Fruit fly (Drosophila melanogaster): ENCODE data around the gene CG2116.

CG2116 gene

dm6 chrX:8142067-8142462 lies 12.5 kb downstream of the CG2116 start, which contains the start of gene Smox (continued):
- TF ChIP-seq Dp (GFP tag; optimal IDR thresholded peaks at IDR 0.05) (peak; percentile 18), Fer3 (tag; optimal IDR thresholded peaks at IDR 0.05) (no peak), ems (GFP tag; optimal IDR thresholded peaks at IDR 0.05) (no peak), Ssrp (tag; optimal IDR thresholded peaks at IDR 0.05) (no peak), CG13123 (GFP tag; optimal IDR thresholded peaks at IDR 0.05) (no peak), CG2199 (GFP tag; IDR thresholded peaks at IDR 0.05) (no peak), insv (GFP tag; optimal IDR thresholded peaks at IDR 0.05) (no peak), CG11398 (GFP tag; optimal IDR thresholded peaks at IDR 0.05) (no peak), zfh2 (GFP tag; optimal IDR thresholded peaks at IDR 0.05) (no peak), Hr39 (optimal IDR thresholded peaks at IDR 0.05) (no peak), esg (GFP tag; conservative IDR thresholded peaks at IDR 0.05) (no peak), tio (GFP tag; optimal IDR thresholded peaks at IDR 0.05) (no peak), croc (GFP tag; conservative IDR thresholded peaks at IDR 0.05) (no peak), p53 (GFP tag; optimal IDR thresholded peaks at IDR 0.05) (no peak), ato (GFP tag; IDR thresholded peaks at IDR 0.05; ENCODE audit: partially characterized antibody) (no peak), CrebB (tag; optimal IDR thresholded peaks at IDR 0.05) (no peak), CG2202 (tag; optimal IDR thresholded peaks at IDR 0.05) (no peak), bowl (GFP tag; IDR thresholded peaks at IDR 0.05) (no peak), az2 (GFP tag; optimal IDR thresholded peaks at IDR 0.05) (no peak), Lim3 (GFP tag; IDR thresholded peaks at IDR 0.05) (no peak), CG33557 (GFP tag; optimal IDR thresholded peaks at IDR 0.05) (no peak), CG11560 (tag; IDR thresholded peaks at IDR 0.05) (no peak), exex (tag; optimal IDR thresholded peaks at IDR 0.05) (no peak), otp (GFP tag; IDR thresholded peaks at IDR 0.05) (no peak), Neu2 (GFP tag; optimal IDR thresholded peaks at IDR 0.05; ENCODE audit: borderline replicate concordance) (no peak), Dfd (GFP tag; optimal IDR thresholded peaks at IDR 0.05) (no peak), Gsc (GFP tag; IDR thresholded peaks at IDR 0.05) (no peak), CG7987 (GFP tag; optimal IDR thresholded peaks at IDR 0.05) (no peak), dimm (GFP tag; IDR thresholded peaks at IDR 0.05) (no peak), fd3F (GFP tag; optimal IDR thresholded peaks at IDR 0.05) (no peak), gce (GFP tag; IDR thresholded peaks at IDR 0.05) (no peak), B-H1 (GFP tag; IDR thresholded peaks at IDR 0.05) (no peak), odd (GFP tag; optimal IDR thresholded peaks at IDR 0.05) (no peak), rib (GFP tag; IDR thresholded peaks at IDR 0.05) (peak; percentile 65; the same call in 1 of the 2 replicates), CG6689 (GFP tag; IDR thresholded peaks at IDR 0.05) (no peak), CG14860 (GFP tag; IDR thresholded peaks at IDR 0.05; ENCODE audit: partially characterized antibody) (no peak), grau (tag; optimal IDR thresholded peaks at IDR 0.05) (no peak), Mad (GFP tag; optimal IDR thresholded peaks at IDR 0.05) (no peak), YL-1 (GFP tag; optimal IDR thresholded peaks at IDR 0.05) (peak; percentile 52), CG42726 (GFP tag; IDR thresholded peaks at IDR 0.05; ENCODE audit: partially characterized antibody) (no peak), ERR (GFP tag; optimal IDR thresholded peaks at IDR 0.05) (no peak), CG16863 (GFP tag; optimal IDR thresholded peaks at IDR 0.05) (no peak), Hsf (GFP tag; optimal IDR thresholded peaks at IDR 0.05) (no peak), nau (GFP tag; optimal IDR thresholded peaks at IDR 0.05) (no peak), CG18011 (GFP tag; optimal IDR thresholded peaks at IDR 0.05) (no peak), Xbp1 (GFP tag; optimal IDR thresholded peaks at IDR 0.05) (no peak), run (tag; optimal IDR thresholded peaks at IDR 0.05) (no peak), pnt (GFP tag; optimal IDR thresholded peaks at IDR 0.05) (no peak), CG10366 (GFP tag; IDR thresholded peaks at IDR 0.05) (no peak), fd102C (GFP tag; optimal IDR thresholded peaks at IDR 0.05) (no peak), gro (GFP tag; optimal IDR thresholded peaks at IDR 0.05) (no peak), CG1602 (GFP tag; optimal IDR thresholded peaks at IDR 0.05) (no peak), vfl (GFP tag; optimal IDR thresholded peaks at IDR 0.05) (no peak)
